Fruit fly (Drosophila melanogaster) whole organism, adult: ENCODE measurements around the gene CG5265.

Experiments
- Clk ChIP-seq: fragments of 200-800 bp; sonication (Bioruptor generic); optimal IDR thresholded peaks from 2 replicates; lab custom pipeline; 2017; ENCODE audit warnings: missing biosample characterization, missing genetic modification characterization
- Hr96 ChIP-seq: fragments of 200-800 bp; sonication (Bioruptor generic); optimal IDR thresholded peaks from 2 replicates; lab custom pipeline; 2016; ENCODE audit warnings: missing biosample characterization, missing genetic modification characterization

- TF ChIP-seq Hr96 (GFP tag; lab: Kevin White, UChicago) = no peak
- TF ChIP-seq Clk = no peak
Measured at dm6 chr3R:17110880-17111726, 27.7 kb upstream of the CG5265 start.
